Fruit fly (Drosophila melanogaster) whole organism, prepupa: Measurements from ENCODE around the gene CG9449.
A peak's percentile ranks its signal among the peaks of the same experiment; 100 is the strongest.
"Not testable (repeated sequence)": the region's sequence is repeated elsewhere in the genome, so short reads cannot be mapped to it uniquely, and the experiment has no call there.

Experiments
- CG10631 ChIP-seq: fragments of 200-800 bp; sonication (Bioruptor generic); optimal IDR thresholded peaks from 2 replicates; lab custom pipeline; 2016; ENCODE audit warnings: missing biosample characterization, missing genetic modification characterization
- CG10669 ChIP-seq: fragments of 200-800 bp; sonication (Bioruptor generic); optimal IDR thresholded peaks from 3 replicates; lab custom pipeline; 2018; ENCODE audit warnings: missing biosample characterization, mild to moderate bottlenecking, missing genetic modification characterization, moderate library complexity
- CG11294 ChIP-seq: fragments of 200-800 bp; sonication (Bioruptor generic); IDR thresholded peaks from 2 replicates; pipeline ENCODE4 v1.3.6; 2022; ENCODE audit warnings: missing biosample characterization, missing genetic modification characterization
- CG11762 ChIP-seq: fragments of 200-800 bp; sonication (Bioruptor generic); optimal IDR thresholded peaks from 3 replicates; lab custom pipeline; 2016; ENCODE audit warnings: missing biosample characterization, missing genetic modification characterization; ENCODE audit not compliant: insufficient read depth
- CG1621 ChIP-seq: fragments of 200-800 bp; sonication (Bioruptor generic); optimal IDR thresholded peaks from 3 replicates; lab custom pipeline; 2018; ENCODE audit warnings: missing biosample characterization, mild to moderate bottlenecking, missing genetic modification characterization
- CG16779 ChIP-seq: fragments of 200-800 bp; sonication (Bioruptor generic); optimal IDR thresholded peaks from 3 replicates; lab custom pipeline; 2017; ENCODE audit warnings: missing biosample characterization, mild to moderate bottlenecking, missing genetic modification characterization
- CG3032 ChIP-seq: fragments of 200-800 bp; optimal IDR thresholded peaks from 2 replicates; lab custom pipeline; 2019; ENCODE audit warnings: missing biosample characterization, mild to moderate bottlenecking, missing genetic modification characterization, moderate library complexity
- CG6276 ChIP-seq: fragments of 200-800 bp; sonication (Bioruptor generic); optimal IDR thresholded peaks from 2 replicates; lab custom pipeline; 2017; ENCODE audit warnings: missing biosample characterization, mild to moderate bottlenecking, missing genetic modification characterization
- CG8119 ChIP-seq: fragments of 200-800 bp; sonication (Bioruptor generic); IDR thresholded peaks from 3 replicates; pipeline ENCODE4 v1.3.6; 2022; ENCODE audit warnings: missing biosample characterization, missing genetic modification characterization
- Eip75B ChIP-seq: fragments of 200-800 bp; sonication (Bioruptor generic); optimal IDR thresholded peaks from 3 replicates; lab custom pipeline; 2016; ENCODE audit warnings: missing biosample characterization, missing genetic modification characterization
- Eip78C ChIP-seq: fragments of 200-800 bp; sonication (Bioruptor generic); peaks from one replicate; lab custom pipeline; 2016; ENCODE audit warnings: missing biosample characterization, missing genetic modification characterization
- Eip93F ChIP-seq: fragments of 200-800 bp; sonication (Bioruptor generic); optimal IDR thresholded peaks from 2 replicates; lab custom pipeline; 2016; ENCODE audit warnings: missing biosample characterization, mild to moderate bottlenecking, missing genetic modification characterization
- Ets21C ChIP-seq: fragments of 200-800 bp; sonication (Bioruptor generic); optimal IDR thresholded peaks from 3 replicates; lab custom pipeline; 2016; ENCODE audit warnings: missing biosample characterization, missing genetic modification characterization
- Hr38 ChIP-seq: sonication (Bioruptor generic); optimal IDR thresholded peaks from 2 replicates; lab custom pipeline; 2016; ENCODE audit warnings: missing biosample characterization, missing genetic modification characterization
- Hr4 ChIP-seq: fragments of 200-800 bp; sonication (Bioruptor generic); optimal IDR thresholded peaks from 3 replicates; lab custom pipeline; 2016; ENCODE audit warnings: missing biosample characterization, missing genetic modification characterization
- Lpt ChIP-seq: fragments of 200-800 bp; sonication (Bioruptor generic); optimal IDR thresholded peaks from 3 replicates; lab custom pipeline; 2016; ENCODE audit warnings: missing biosample characterization, missing genetic modification characterization
- Met ChIP-seq: fragments of 200-800 bp; sonication (Bioruptor generic); optimal IDR thresholded peaks from 3 replicates; lab custom pipeline; 2016; ENCODE audit warnings: missing biosample characterization, missing genetic modification characterization
- Smox ChIP-seq: fragments of 200-800 bp; sonication (Bioruptor generic); optimal IDR thresholded peaks from 3 replicates; lab custom pipeline; 2016; ENCODE audit warnings: missing biosample characterization, missing genetic modification characterization
- Sox102F ChIP-seq: fragments of 200-800 bp; sonication (Bioruptor generic); optimal IDR thresholded peaks from 2 replicates; lab custom pipeline; 2016; ENCODE audit warnings: missing biosample characterization, mild to moderate bottlenecking, missing genetic modification characterization
- Sox14 ChIP-seq: fragments of 200-800 bp; sonication (Bioruptor generic); optimal IDR thresholded peaks from 3 replicates; lab custom pipeline; 2016; ENCODE audit warnings: missing biosample characterization, missing genetic modification characterization
- acj6 ChIP-seq: fragments of 200-800 bp; sonication (Bioruptor generic); optimal IDR thresholded peaks from 3 replicates; lab custom pipeline; 2016; ENCODE audit warnings: missing biosample characterization, missing genetic modification characterization
- dac ChIP-seq: fragments of 200-800 bp; sonication (Bioruptor generic); optimal IDR thresholded peaks from 2 replicates; lab custom pipeline; 2017; ENCODE audit warnings: missing biosample characterization, mild to moderate bottlenecking, missing genetic modification characterization
- dsx ChIP-seq: fragments of 200-800 bp; optimal IDR thresholded peaks from 3 replicates; lab custom pipeline; 2019; ENCODE audit warnings: missing biosample characterization, mild to moderate bottlenecking, missing genetic modification characterization, moderate library complexity; ENCODE audit not compliant: poor library complexity, severe bottlenecking
- eg ChIP-seq: fragments of 200-800 bp; sonication (Bioruptor generic); IDR thresholded peaks from 3 replicates; pipeline ENCODE4 v1.3.6; 2022; ENCODE audit warnings: missing biosample characterization, missing genetic modification characterization
- fd85E ChIP-seq: fragments of 200-800 bp; sonication (Bioruptor generic); optimal IDR thresholded peaks from 3 replicates; lab custom pipeline; 2016; ENCODE audit warnings: missing biosample characterization, missing genetic modification characterization
- net ChIP-seq: fragments of 200-800 bp; sonication (Bioruptor generic); optimal IDR thresholded peaks from 3 replicates; lab custom pipeline; 2016; ENCODE audit warnings: missing biosample characterization, missing genetic modification characterization
- spab ChIP-seq: fragments of 200-800 bp; sonication (Bioruptor generic); optimal IDR thresholded peaks from 2 replicates; lab custom pipeline; 2017; ENCODE audit warnings: missing biosample characterization, mild to moderate bottlenecking, missing genetic modification characterization, missing genetic modification reagents
- ss ChIP-seq, 2 experiments: fragments of 200-800 bp; sonication (Bioruptor generic); optimal IDR thresholded peaks; 2 replicates in 1 of 2; 3 replicates in 1 of 2; lab custom pipeline; 2017 to 2018; ENCODE audit warnings: mild to moderate bottlenecking in 2 of 2, missing biosample characterization in 2 of 2, missing genetic modification characterization in 2 of 2, moderate library complexity in 1 of 2
- svp ChIP-seq: fragments of 200-800 bp; sonication (Bioruptor generic); peaks from one replicate; lab custom pipeline; 2016; ENCODE audit warnings: missing biosample characterization, missing genetic modification characterization
- topi ChIP-seq: fragments of 200-800 bp; sonication (Bioruptor generic); optimal IDR thresholded peaks from 3 replicates; lab custom pipeline; 2016; ENCODE audit warnings: missing biosample characterization, missing genetic modification characterization
- vri ChIP-seq: fragments of 200-800 bp; sonication (Bioruptor generic); optimal IDR thresholded peaks from 3 replicates; lab custom pipeline; 2016; ENCODE audit warnings: missing biosample characterization, mild to moderate bottlenecking, missing genetic modification characterization

Gene CG9449

DNA sequence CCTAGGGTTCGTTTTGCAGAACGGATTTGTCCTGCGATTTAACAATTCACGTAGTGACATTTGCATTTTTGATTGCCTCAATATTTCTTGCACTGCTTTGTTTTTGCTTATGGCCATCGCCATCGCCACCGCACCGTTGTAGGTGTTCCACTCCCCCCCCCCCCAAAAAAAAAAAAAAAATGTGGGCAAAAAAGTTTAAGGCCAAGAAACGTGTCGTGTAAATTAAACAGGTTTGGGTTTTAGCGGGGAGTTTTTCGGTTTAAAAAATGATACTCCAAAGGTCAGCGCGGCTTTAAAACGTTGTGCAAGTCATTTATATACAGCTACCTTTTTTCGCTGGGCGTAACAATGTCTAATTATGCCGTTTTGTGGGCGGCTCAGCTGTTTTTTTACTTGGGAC, 16.3 kb downstream of the CG9449 start:
- TF ChIP-seq Lpt, result no peak
- no peak for TF ChIP-seq Eip75B (GFP tag; lab: Kevin White, UChicago)
- no peak for TF ChIP-seq CG11762 (GFP tag; lab: Kevin White, UChicago)
- no peak for TF ChIP-seq CG11294 (GFP tag; lab: Robert Waterston, UW)
- TF ChIP-seq CG6276 (GFP tag; lab: Kevin White, UChicago), result no peak
- 0 out of 3 replicates have a peak, but pooled peaks have one; percentile 13 for TF ChIP-seq eg (GFP tag; lab: Robert Waterston, UW)
- TF ChIP-seq fd85E, result no peak
- TF ChIP-seq spab (GFP tag; lab: Kevin White, UChicago), result no peak
- TF ChIP-seq net, result no peak
- TF ChIP-seq Eip78C (GFP tag; lab: Kevin White, UChicago), result peak; percentile 50
- no peak for TF ChIP-seq dsx (GFP tag; lab: Kevin White, UChicago)
- peak; percentile 19 for TF ChIP-seq svp (GFP tag; lab: Kevin White, UChicago)
- TF ChIP-seq CG10669 (GFP tag; lab: Kevin White, UChicago), result no peak
- no peak for TF ChIP-seq CG16779 (tag; lab: Kevin White, UChicago)
- no peak for TF ChIP-seq Sox102F (GFP tag; lab: Kevin White, UChicago)
- no peak for TF ChIP-seq Ets21C (GFP tag; lab: Kevin White, UChicago)
- no peak for TF ChIP-seq CG8119 (GFP tag; lab: Robert Waterston, UW)
- TF ChIP-seq ss (GFP tag; optimal IDR thresholded peaks at IDR 0.05; lab: Kevin White, UChicago), result peak in 1 of 2 experiments; percentile 6
- no peak for TF ChIP-seq CG1621
- TF ChIP-seq topi (GFP tag; lab: Kevin White, UChicago), result no peak
- TF ChIP-seq Hr38 (GFP tag; lab: Kevin White, UChicago), result no peak
- TF ChIP-seq CG3032 (tag; lab: Kevin White, UChicago), result no peak
- no peak for TF ChIP-seq dac (GFP tag; lab: Kevin White, UChicago)
- no peak for TF ChIP-seq Hr4
- no peak for TF ChIP-seq acj6

DNA sequence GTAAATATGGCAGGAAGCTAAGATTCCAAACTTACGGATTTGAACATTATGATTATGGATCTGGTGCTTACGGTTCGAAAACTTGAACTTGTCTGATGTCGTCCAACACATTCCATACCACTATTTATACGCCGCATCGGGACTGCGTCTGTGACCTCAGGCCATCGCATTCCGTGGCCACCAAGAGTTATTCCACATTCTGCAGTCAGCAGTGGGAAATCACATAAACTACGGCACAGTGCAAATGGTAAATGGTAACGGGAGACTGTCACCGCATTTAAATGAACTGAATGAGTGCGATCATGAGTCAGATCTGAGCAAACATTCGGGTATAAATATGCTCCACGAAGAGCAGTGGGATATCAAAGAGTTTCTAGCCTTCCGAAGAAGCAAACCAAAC, 22.0 kb downstream of the CG9449 start, which contains the start of the genes CG18294 and CG32213:
CG18294 (minus strand) TSS at position 101 of the 400 bp plus-strand sequence.
CG32213 (plus strand) TSS at position 362 of the 400 bp plus-strand sequence.
- not testable (repeated sequence) for TF ChIP-seq vri, Hr38, CG10631 (GFP tag; lab: Kevin White, UChicago)

DNA sequence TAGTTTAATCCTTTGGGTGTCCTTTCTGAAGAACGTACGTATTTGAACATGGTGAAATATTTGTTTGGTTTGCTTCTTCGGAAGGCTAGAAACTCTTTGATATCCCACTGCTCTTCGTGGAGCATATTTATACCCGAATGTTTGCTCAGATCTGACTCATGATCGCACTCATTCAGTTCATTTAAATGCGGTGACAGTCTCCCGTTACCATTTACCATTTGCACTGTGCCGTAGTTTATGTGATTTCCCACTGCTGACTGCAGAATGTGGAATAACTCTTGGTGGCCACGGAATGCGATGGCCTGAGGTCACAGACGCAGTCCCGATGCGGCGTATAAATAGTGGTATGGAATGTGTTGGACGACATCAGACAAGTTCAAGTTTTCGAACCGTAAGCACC, 25.4 kb downstream of the CG9449 start, which contains the start of the genes 825-Oak and CG12519:
825-Oak (minus strand) TSS at position 101 of the 400 bp plus-strand sequence.
CG12519 (plus strand) TSS at position 364 of the 400 bp plus-strand sequence.
- TF ChIP-seq Smox (GFP tag; lab: Kevin White, UChicago); eg (GFP tag; lab: Robert Waterston, UW); Met (GFP tag; lab: Kevin White, UChicago): not testable (repeated sequence)

DNA sequence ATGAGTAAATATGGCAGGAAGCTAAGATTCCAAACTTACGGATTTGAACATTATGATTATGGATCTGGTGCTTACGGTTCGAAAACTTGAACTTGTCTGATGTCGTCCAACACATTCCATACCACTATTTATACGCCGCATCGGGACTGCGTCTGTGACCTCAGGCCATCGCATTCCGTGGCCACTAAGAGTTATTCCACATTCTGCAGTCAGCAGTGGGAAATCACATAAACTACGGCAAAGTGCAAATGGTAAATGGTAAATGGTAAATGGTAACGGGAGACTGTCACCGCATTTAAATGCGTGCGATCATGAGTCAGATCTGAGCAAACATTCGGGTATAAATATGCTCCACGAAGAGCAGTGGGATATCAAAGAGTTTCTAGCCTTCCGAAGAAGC, 30.5 kb downstream of the CG9449 start, which contains the start of the genes CG14096 and CG32214:
CG14096 (minus strand) TSS at position 101 of the 400 bp plus-strand sequence.
CG32214 (plus strand) TSS at position 368 of the 400 bp plus-strand sequence.
- not testable (repeated sequence) for TF ChIP-seq Eip78C, Eip93F, Hr38 (GFP tag; lab: Kevin White, UChicago)
- TF ChIP-seq, all 60 proteins: peak for 0; not testable (repeated sequence) for 60

DNA sequence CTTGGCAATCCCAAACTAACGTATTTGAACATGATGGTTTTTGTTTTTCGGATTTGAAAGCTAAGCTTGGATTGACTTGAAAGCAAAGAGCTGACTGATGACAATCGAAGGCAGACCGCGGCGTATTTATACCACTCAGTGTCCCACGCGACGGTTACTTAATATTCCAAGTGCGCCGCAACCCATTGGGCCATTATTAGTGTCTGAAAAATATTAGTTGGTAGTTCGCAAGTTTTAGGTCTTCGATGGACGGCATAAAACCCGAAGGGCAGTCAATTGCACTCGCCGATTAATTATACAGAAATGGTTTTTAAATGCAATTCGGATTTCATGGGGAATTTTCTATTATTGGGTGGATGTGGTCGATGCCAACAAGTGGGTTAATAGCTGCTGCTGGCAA, 32.9 kb downstream of the CG9449 start, which contains the start of gene CG14095:
CG14095 (minus strand) TSS at position 101 of the 400 bp plus-strand sequence.
- TF ChIP-seq Ets21C (GFP tag; lab: Kevin White, UChicago) (no peak), Sox14 (GFP tag; lab: Kevin White, UChicago) (no peak), Sox102F (GFP tag; lab: Kevin White, UChicago) (no peak)
